Fruit fly (Drosophila melanogaster): Measurements from ENCODE around the gene CG12689.

CG12689 gene

dm6 chrX:7571200-7571599 is 14.7 kb downstream of the CG12689 start (continued):
- TF ChIP-seq CG7357 (GFP tag; IDR thresholded peaks at IDR 0.05) (0 out of 3 replicates have a peak, but pooled peaks have one; percentile 22), CG9876 (GFP tag; optimal IDR thresholded peaks at IDR 0.05) (no peak), danr (GFP tag; IDR thresholded peaks at IDR 0.05) (no peak), CG4617 (GFP tag; optimal IDR thresholded peaks at IDR 0.05; ENCODE audit: borderline replicate concordance) (no peak), E2f2 (GFP tag; IDR thresholded peaks at IDR 0.05) (peak; percentile 23; the same call in 1 of the 2 replicates), CG30403 (GFP tag; optimal IDR thresholded peaks at IDR 0.05) (peak; percentile 40), CG4282 (GFP tag; optimal IDR thresholded peaks at IDR 0.05) (no peak), lilli (GFP tag; optimal IDR thresholded peaks at IDR 0.05) (peak; percentile 38), sima (GFP tag; optimal IDR thresholded peaks at IDR 0.05) (no peak), CG8924 (tag; optimal IDR thresholded peaks at IDR 0.05) (peak; percentile 33), chinmo (GFP tag; IDR thresholded peaks at IDR 0.05; ENCODE audit: partially characterized antibody) (no peak), CG16815 (GFP tag; optimal IDR thresholded peaks at IDR 0.05) (peak; percentile 37), Oaz (GFP tag; IDR thresholded peaks at IDR 0.05) (no peak), zfh2 (GFP tag; optimal IDR thresholded peaks at IDR 0.05) (no peak), CG15269 (tag; optimal IDR thresholded peaks at IDR 0.05) (no peak), insv (GFP tag; optimal IDR thresholded peaks at IDR 0.05) (no peak), Pdp1 (GFP tag; optimal IDR thresholded peaks at IDR 0.05) (peak in 1 of 2 experiments; percentile 40), CG17186 (GFP tag; optimal IDR thresholded peaks at IDR 0.05) (no peak), pzg (GFP tag; optimal IDR thresholded peaks at IDR 0.05) (no peak), CG7963 (GFP tag; IDR thresholded peaks at IDR 0.05; ENCODE audit: partially characterized antibody) (no peak), gce (GFP tag; IDR thresholded peaks at IDR 0.05) (0 out of 3 replicates have a peak, but pooled peaks have one; percentile 28), nau (GFP tag; optimal IDR thresholded peaks at IDR 0.05) (no peak), sd (tag; optimal IDR thresholded peaks at IDR 0.05) (no peak), CG3163 (GFP tag; optimal IDR thresholded peaks at IDR 0.05) (no peak), BtbVII (GFP tag; optimal IDR thresholded peaks at IDR 0.05) (no peak), CG10462 (GFP tag; optimal IDR thresholded peaks at IDR 0.05) (no peak), CG12071 (GFP tag; optimal IDR thresholded peaks at IDR 0.05) (no peak), CG4424 (GFP tag; optimal IDR thresholded peaks at IDR 0.05) (peak; percentile 54), H2.0 (GFP tag; IDR thresholded peaks at IDR 0.05) (0 out of 2 replicates have a peak, but pooled peaks have one; percentile 15), CG6683 (GFP tag; optimal IDR thresholded peaks at IDR 0.05) (no peak), CG3407 (GFP tag; optimal IDR thresholded peaks at IDR 0.05) (peak; percentile 16), Dip3 (GFP tag; optimal IDR thresholded peaks at IDR 0.05) (no peak), CG3838 (GFP tag; optimal IDR thresholded peaks at IDR 0.05) (no peak), Sry-β (GFP tag; optimal IDR thresholded peaks at IDR 0.05) (no peak), CG2129 (GFP tag; IDR thresholded peaks at IDR 0.05; ENCODE audit: partially characterized antibody) (no peak), Bteb2 (GFP tag; optimal IDR thresholded peaks at IDR 0.05) (no peak), CG4707 (GFP tag; optimal IDR thresholded peaks at IDR 0.05) (no peak), amos (GFP tag; IDR thresholded peaks at IDR 0.05; ENCODE audit: partially characterized antibody) (no peak), CG10147 (GFP tag; optimal IDR thresholded peaks at IDR 0.05) (no peak), disco-r (GFP tag; optimal IDR thresholded peaks at IDR 0.05) (no peak), CG18262 (tag; optimal IDR thresholded peaks at IDR 0.05) (peak; percentile 69), CG18619 (GFP tag; optimal IDR thresholded peaks at IDR 0.05) (no peak), pho (GFP tag; optimal IDR thresholded peaks at IDR 0.05) (no peak), zen (tag; optimal IDR thresholded peaks at IDR 0.05) (peak; percentile 38), hkb (optimal IDR thresholded peaks at IDR 0.05) (no peak), hkb (GFP tag; IDR thresholded peaks at IDR 0.05) (peak; percentile 31; the same call in 1 of the 2 replicates), CG9215 (GFP tag; IDR thresholded peaks at IDR 0.05) (no peak), emc (GFP tag; optimal IDR thresholded peaks at IDR 0.05) (no peak), CG31365 (tag; optimal IDR thresholded peaks at IDR 0.05) (no peak), CG9437 (GFP tag; optimal IDR thresholded peaks at IDR 0.05) (no peak), CG30431 (GFP tag; optimal IDR thresholded peaks at IDR 0.05) (peak; percentile 10)
